Worm (Caenorhabditis elegans) whole organism, L2 larva: ENCODE results near the gene Y39G8B.7.

Source experiments
- C34F6.9 ChIP-seq: fragments of 150-350 bp; optimal IDR thresholded peaks from 2 replicates; lab custom pipeline; 2014; ENCODE audit warnings: missing biosample characterization, missing genetic modification characterization
- F13H6.1 ChIP-seq: sonication (generic microtip); optimal IDR thresholded peaks from 2 replicates; lab custom pipeline; 2016; ENCODE audit warnings: missing genetic modification characterization, missing compliant biosample characterization
- R02D3.7 ChIP-seq: fragments of 150-350 bp; optimal IDR thresholded peaks from 2 replicates; lab custom pipeline; 2014; ENCODE audit warnings: missing biosample characterization, missing genetic modification characterization
- ZK546.5 ChIP-seq: sonication (generic microtip); optimal IDR thresholded peaks from 2 replicates; lab custom pipeline; 2017; ENCODE audit warnings: missing biosample characterization, missing genetic modification characterization
- alr-1 ChIP-seq: fragments of 150-350 bp; optimal IDR thresholded peaks from 2 replicates; lab custom pipeline; 2014; ENCODE audit warnings: missing biosample characterization, missing genetic modification characterization
- ama-1 ChIP-seq: fragments of 150-350 bp; optimal IDR thresholded peaks from 2 replicates; lab custom pipeline; 2018; ENCODE audit warnings: inconsistent platforms
- crh-2 ChIP-seq: sonication (generic microtip); optimal IDR thresholded peaks from 2 replicates; lab custom pipeline; 2017; ENCODE audit warnings: missing biosample characterization, missing genetic modification characterization
- dmd-4 ChIP-seq: sonication (generic microtip); optimal IDR thresholded peaks from 2 replicates; lab custom pipeline; 2017; ENCODE audit warnings: missing biosample characterization, missing genetic modification characterization
- egl-27 ChIP-seq: sonication (generic microtip); optimal IDR thresholded peaks from 3 replicates; lab custom pipeline; 2017; ENCODE audit warnings: missing biosample characterization, missing genetic modification reagents, missing genetic modification characterization
- elt-1 ChIP-seq: fragments of 150-350 bp; optimal IDR thresholded peaks from 2 replicates; lab custom pipeline; 2014; ENCODE audit warnings: missing biosample characterization, missing genetic modification characterization
- elt-3 ChIP-seq: sonication (generic microtip); optimal IDR thresholded peaks from 2 replicates; lab custom pipeline; 2017; ENCODE audit warnings: missing biosample characterization, missing genetic modification characterization
- fos-1 ChIP-seq: fragments of 150-350 bp; optimal IDR thresholded peaks from 2 replicates; lab custom pipeline; 2014; ENCODE audit warnings: missing biosample characterization, missing genetic modification characterization
- gmeb-1 ChIP-seq: fragments of 150-350 bp; optimal IDR thresholded peaks from 2 replicates; lab custom pipeline; 2014; ENCODE audit warnings: missing biosample characterization, missing genetic modification characterization
- lin-13 ChIP-seq: fragments of 150-350 bp; optimal IDR thresholded peaks from 2 replicates; lab custom pipeline; 2014; ENCODE audit warnings: missing biosample characterization, missing genetic modification reagents, missing genetic modification characterization
- lsy-2 ChIP-seq, 2 experiments: fragments of 150-350 bp in 1 of 2; sonication (generic microtip) in 1 of 2; optimal IDR thresholded peaks; 2 replicates each; lab custom pipeline; 2014 to 2017; ENCODE audit warnings: missing biosample characterization in 2 of 2, missing genetic modification characterization in 2 of 2
- mab-5 ChIP-seq: fragments of 150-350 bp; optimal IDR thresholded peaks from 2 replicates; lab custom pipeline; 2014; ENCODE audit warnings: missing biosample characterization, missing genetic modification characterization
- mdl-1 ChIP-seq, 2 experiments: fragments of 150-350 bp in 1 of 2; sonication (generic microtip) in 1 of 2; optimal IDR thresholded peaks; 2 replicates each; lab custom pipeline; 2017; ENCODE audit warnings: missing biosample characterization in 2 of 2, missing genetic modification characterization in 2 of 2
- nhr-10 ChIP-seq: sonication (generic microtip); optimal IDR thresholded peaks from 2 replicates; lab custom pipeline; 2017; ENCODE audit warnings: missing biosample characterization, missing genetic modification characterization
- nhr-12 ChIP-seq: fragments of 150-350 bp; optimal IDR thresholded peaks from 2 replicates; lab custom pipeline; 2014; ENCODE audit warnings: missing biosample characterization, missing genetic modification characterization
- nhr-129 ChIP-seq: fragments of 150-350 bp; optimal IDR thresholded peaks from 2 replicates; lab custom pipeline; 2014; ENCODE audit warnings: missing biosample characterization, missing genetic modification characterization
- nhr-21 ChIP-seq: fragments of 150-350 bp; optimal IDR thresholded peaks from 2 replicates; lab custom pipeline; 2014; ENCODE audit warnings: missing biosample characterization, missing genetic modification characterization
- nhr-23 ChIP-seq: fragments of 150-350 bp; optimal IDR thresholded peaks from 2 replicates; lab custom pipeline; 2014; ENCODE audit warnings: missing biosample characterization, missing genetic modification reagents, missing genetic modification characterization
- nhr-237 ChIP-seq: fragments of 150-350 bp; optimal IDR thresholded peaks from 2 replicates; lab custom pipeline; 2014; ENCODE audit warnings: missing biosample characterization, missing genetic modification characterization
- nhr-6 ChIP-seq: fragments of 150-350 bp; optimal IDR thresholded peaks from 2 replicates; lab custom pipeline; 2014; ENCODE audit warnings: missing biosample characterization, missing genetic modification characterization
- peb-1 ChIP-seq: fragments of 150-350 bp; optimal IDR thresholded peaks from 2 replicates; lab custom pipeline; 2014; ENCODE audit warnings: missing biosample characterization, missing genetic modification characterization
- sem-4 ChIP-seq: fragments of 150-350 bp; optimal IDR thresholded peaks from 2 replicates; lab custom pipeline; 2014; ENCODE audit warnings: missing biosample characterization, missing genetic modification reagents, missing genetic modification characterization
- skn-1 ChIP-seq: sonication (generic microtip); optimal IDR thresholded peaks from 2 replicates; lab custom pipeline; 2017; ENCODE audit warnings: missing biosample characterization, missing genetic modification characterization
- sma-3 ChIP-seq: sonication (generic microtip); optimal IDR thresholded peaks from 2 replicates; lab custom pipeline; 2016; ENCODE audit warnings: missing genetic modification reagents, missing genetic modification characterization, missing compliant biosample characterization
- sma-9 ChIP-seq, 2 experiments: fragments of 150-350 bp in 1 of 2; sonication (generic microtip) in 1 of 2; optimal IDR thresholded peaks; 2 replicates each; lab custom pipeline; 2014 to 2016; ENCODE audit warnings: missing genetic modification characterization in 2 of 2, mild to moderate bottlenecking in 1 of 2, missing biosample characterization in 1 of 2, missing compliant biosample characterization in 1 of 2, missing genetic modification reagents in 1 of 2, moderate library complexity in 1 of 2
- unc-39 ChIP-seq: fragments of 150-350 bp; optimal IDR thresholded peaks from 2 replicates; lab custom pipeline; 2014; ENCODE audit warnings: missing biosample characterization, missing genetic modification characterization
- zag-1 ChIP-seq: fragments of 150-350 bp; optimal IDR thresholded peaks from 2 replicates; lab custom pipeline; 2014; ENCODE audit warnings: missing biosample characterization, missing genetic modification characterization
- ztf-1 ChIP-seq: fragments of 200-800 bp; sonication (Bioruptor generic); conservative IDR thresholded peaks from 2 replicates; pipeline ENCODE4 v1.3.6; 2022; ENCODE audit warnings: missing genetic modification characterization, missing compliant biosample characterization
- ztf-11 ChIP-seq: sonication (generic microtip); optimal IDR thresholded peaks from 2 replicates; lab custom pipeline; 2017; ENCODE audit warnings: missing biosample characterization, missing genetic modification characterization

Y39G8B.7 gene

ce11 chrII:13982247-13982646, 12.6 kb downstream of the Y39G8B.7 start:
- TF ChIP-seq elt-3 (tag; lab: Kevin White, UChicago) (no peak), F13H6.1 (tag; lab: Kevin White, UChicago) (no peak), nhr-129 (no peak), ztf-1 (GFP tag; lab: Robert Waterston, UW) (no peak), unc-39 (tag; lab: Kevin White, UChicago) (no peak), gmeb-1 (tag; lab: Kevin White, UChicago) (no peak), peb-1 (tag; lab: Kevin White, UChicago) (no peak), alr-1 (no peak), sem-4 (no peak), ama-1 (lab: Kevin White, UChicago) (no peak), zag-1 (tag; lab: Kevin White, UChicago) (no peak), mdl-1 (tag; optimal IDR thresholded peaks at IDR 0.05; lab: Kevin White, UChicago) (no peak), crh-2 (no peak), egl-27 (no peak), nhr-6 (tag; lab: Kevin White, UChicago) (no peak), R02D3.7 (tag; lab: Kevin White, UChicago) (no peak), nhr-12 (tag; lab: Kevin White, UChicago) (no peak), C34F6.9 (tag; lab: Kevin White, UChicago) (no peak), nhr-10 (tag; lab: Kevin White, UChicago) (no peak)

- TF ChIP-seq dmd-4 (no peak), zag-1 (tag; lab: Kevin White, UChicago) (no peak), lsy-2 (tag; optimal IDR thresholded peaks at IDR 0.05; lab: Kevin White, UChicago) (no peak), ama-1 (lab: Kevin White, UChicago) (no peak), skn-1 (tag; lab: Kevin White, UChicago) (no peak), sma-9 (GFP tag; optimal IDR thresholded peaks at IDR 0.05; lab: Kevin White, UChicago) (no peak), sma-9 (tag; optimal IDR thresholded peaks at IDR 0.05; lab: Kevin White, UChicago) (no peak), fos-1 (tag; lab: Kevin White, UChicago) (peak; percentile 52), nhr-21 (no peak)
- TF ChIP-seq, all 48 proteins: peak for 1
Observed at ce11 chrII:13981819-13982218, 13.0 kb downstream of the Y39G8B.7 start.

- TF ChIP-seq fos-1 (tag; lab: Kevin White, UChicago) (peak; percentile 54), ztf-11 (no peak)
- TF ChIP-seq, all 48 proteins: peak for 1
Observed at ce11 chrII:13981097-13981496, 13.7 kb downstream of the Y39G8B.7 start, which contains the start of gene Y39G8B.9. Gene Y39G8B.9 (plus strand): TSS chrII:13981365.

- TF ChIP-seq lsy-2 (tag; optimal IDR thresholded peaks at IDR 0.05; lab: Kevin White, UChicago) = no peak
- TF ChIP-seq sma-3 (GFP tag; lab: Kevin White, UChicago) = no peak
- peak; percentile 42 for TF ChIP-seq fos-1 (tag; lab: Kevin White, UChicago)
- TF ChIP-seq gmeb-1 (tag; lab: Kevin White, UChicago) = peak; percentile 41
- TF ChIP-seq lin-13 = no peak
- TF ChIP-seq zag-1 (tag; lab: Kevin White, UChicago) = no peak
- no peak for TF ChIP-seq dmd-4
- TF ChIP-seq elt-1 (tag; lab: Kevin White, UChicago) = no peak
- TF ChIP-seq sma-9 (GFP tag; optimal IDR thresholded peaks at IDR 0.05; lab: Kevin White, UChicago) = peak; percentile 22
- TF ChIP-seq sma-9 (tag; optimal IDR thresholded peaks at IDR 0.05; lab: Kevin White, UChicago) = no peak
Observed at ce11 chrII:13979833-13980513, 14.9 kb downstream of the Y39G8B.7 start, which contains the start of gene sre-48. Gene sre-48 (minus strand): TSS chrII:13979883.

- TF ChIP-seq mab-5 (tag; lab: Kevin White, UChicago) (no peak), sma-3 (GFP tag; lab: Kevin White, UChicago) (no peak), elt-1 (tag; lab: Kevin White, UChicago) (no peak), ZK546.5 (no peak), elt-3 (tag; lab: Kevin White, UChicago) (no peak), F13H6.1 (tag; lab: Kevin White, UChicago) (no peak), nhr-129 (no peak), nhr-6 (tag; lab: Kevin White, UChicago) (no peak), nhr-10 (tag; lab: Kevin White, UChicago) (no peak), nhr-23 (no peak), nhr-237 (tag; lab: Kevin White, UChicago) (no peak)
Observed at ce11 chrII:13977701-13978100, 17.1 kb downstream of the Y39G8B.7 start.
